Worm (Caenorhabditis elegans): ENCODE measurements around the gene srd-48.
A peak's percentile ranks its signal among the peaks of the same experiment; 100 is the strongest.

srd-48 gene

ce11 chrX:12350207-12350606 lies 14.3 kb downstream of the srd-48 start, which contains the start of gene F42F12.3:
TSS of gene F42F12.3 (plus strand) at chrX:12350578.
- TF ChIP-seq unc-42 (tag; optimal IDR thresholded peaks at IDR 0.05) (no peak), unc-55 (GFP tag; optimal IDR thresholded peaks at IDR 0.05) (no peak), C08G9.2 (tag; optimal IDR thresholded peaks at IDR 0.05) (no peak), che-1 (tag; optimal IDR thresholded peaks at IDR 0.05) (no peak), eyg-1 (tag; optimal IDR thresholded peaks at IDR 0.05) (no peak)

ce11 chrX:12352872-12353271 lies 17.0 kb downstream of the srd-48 start, which contains the start of gene F42F12.4:
TSS of gene F42F12.4 (minus strand) at chrX:12352947.
- TF ChIP-seq madf-2 (tag; optimal IDR thresholded peaks at IDR 0.05), result no peak
- no peak for TF ChIP-seq syd-9 (tag; optimal IDR thresholded peaks at IDR 0.05)
- no peak for TF ChIP-seq unc-55 (GFP tag; optimal IDR thresholded peaks at IDR 0.05)
- TF ChIP-seq pqm-1 (tag; optimal IDR thresholded peaks at IDR 0.05), result no peak

- no peak for TF ChIP-seq unc-42 (tag; optimal IDR thresholded peaks at IDR 0.05)
- no peak for TF ChIP-seq elt-2 (tag; optimal IDR thresholded peaks at IDR 0.05)
- TF ChIP-seq tbx-2 (tag; optimal IDR thresholded peaks at IDR 0.05), result no peak
- no peak for TF ChIP-seq pat-9 (tag; optimal IDR thresholded peaks at IDR 0.05)
- TF ChIP-seq C38D4.7 (GFP tag; optimal IDR thresholded peaks at IDR 0.05), result no peak
- TF ChIP-seq hlh-30 (tag; optimal IDR thresholded peaks at IDR 0.05; ENCODE audit: insufficient read depth), result no peak
- no peak for TF ChIP-seq ceh-6 (GFP tag; optimal IDR thresholded peaks at IDR 0.05)
- TF ChIP-seq lin-11 (tag; optimal IDR thresholded peaks at IDR 0.05), result no peak
- no peak for TF ChIP-seq ceh-34 (tag; optimal IDR thresholded peaks at IDR 0.05)
- no peak for TF ChIP-seq elt-4 (tag; optimal IDR thresholded peaks at IDR 0.05)
Measured at ce11 chrX:12356581-12356980, 20.7 kb downstream of the srd-48 start, which contains the start of gene nspc-12. TSS of gene nspc-12 (minus strand) at chrX:12356681.

ce11 chrX:12357127-12357526 lies 21.2 kb downstream of the srd-48 start, which contains the start of gene nspc-13:
TSS of gene nspc-13 (plus strand) at chrX:12357427.
- TF ChIP-seq syd-9 (tag; optimal IDR thresholded peaks at IDR 0.05) (no peak), pqm-1 (tag; optimal IDR thresholded peaks at IDR 0.05) (no peak), C08G9.2 (tag; optimal IDR thresholded peaks at IDR 0.05) (no peak), fax-1 (tag; optimal IDR thresholded peaks at IDR 0.05) (no peak), pha-2 (tag; optimal IDR thresholded peaks at IDR 0.05) (no peak), hlh-8 (tag; optimal IDR thresholded peaks at IDR 0.05) (no peak)

ce11 chrX:12358957-12359356 lies 23.0 kb downstream of the srd-48 start, which contains the start of gene nspc-14:
TSS of gene nspc-14 (minus strand) at chrX:12359057.
- TF ChIP-seq tbx-7 (tag; optimal IDR thresholded peaks at IDR 0.05) (no peak), elt-4 (tag; optimal IDR thresholded peaks at IDR 0.05) (no peak), pat-9 (tag; optimal IDR thresholded peaks at IDR 0.05) (no peak), unc-42 (tag; optimal IDR thresholded peaks at IDR 0.05) (no peak)

ce11 chrX:12360444-12360843 lies 24.5 kb downstream of the srd-48 start, which contains the start of the genes nspc-15 and F19H6.6:
TSS of gene nspc-15 (plus strand) at chrX:12360744.
TSS of gene F19H6.6 (plus strand) at chrX:12360827.
- TF ChIP-seq pax-1 (tag; optimal IDR thresholded peaks at IDR 0.05), result no peak

ce11 chrX:12362951-12363486 lies 27.1 kb downstream of the srd-48 start:
- TF ChIP-seq pax-1 (tag; optimal IDR thresholded peaks at IDR 0.05) (peak; percentile 20), ceh-22 (tag; optimal IDR thresholded peaks at IDR 0.05) (no peak), unc-3 (GFP tag; conservative IDR thresholded peaks at IDR 0.05) (peak; percentile 9; the same call in 1 of the 2 replicates), unc-3 (tag; optimal IDR thresholded peaks at IDR 0.05) (peak; percentile 55), ref-2 (tag; optimal IDR thresholded peaks at IDR 0.05) (no peak), unc-55 (GFP tag; optimal IDR thresholded peaks at IDR 0.05) (no peak), tbx-2 (tag; optimal IDR thresholded peaks at IDR 0.05) (peak; percentile 71), pat-9 (tag; optimal IDR thresholded peaks at IDR 0.05) (no peak), gmeb-2 (tag; optimal IDR thresholded peaks at IDR 0.05) (no peak), elt-2 (tag; optimal IDR thresholded peaks at IDR 0.05) (peak; percentile 64), ceh-48 (tag; optimal IDR thresholded peaks at IDR 0.05) (peak; percentile 38), syd-9 (tag; optimal IDR thresholded peaks at IDR 0.05) (peak; percentile 51), pqm-1 (tag; optimal IDR thresholded peaks at IDR 0.05) (peak; percentile 33), ets-4 (tag; optimal IDR thresholded peaks at IDR 0.05) (peak; percentile 53), K09A11.1 (tag; optimal IDR thresholded peaks at IDR 0.05; ENCODE audit: insufficient read depth) (peak; percentile 78), nhr-11 (tag; optimal IDR thresholded peaks at IDR 0.05) (peak; percentile 73), nfya-1 (tag; optimal IDR thresholded peaks at IDR 0.05) (peak; percentile 87), ceh-30 (tag; optimal IDR thresholded peaks at IDR 0.05) (peak; percentile 1), unc-42 (tag; optimal IDR thresholded peaks at IDR 0.05) (peak; percentile 65), ceh-14 (tag; optimal IDR thresholded peaks at IDR 0.05) (peak; percentile 42), mec-3 (tag; optimal IDR thresholded peaks at IDR 0.05; ENCODE audit: borderline replicate concordance) (no peak), sdc-2 (tag; optimal IDR thresholded peaks at IDR 0.05) (peak; percentile 99), rnt-1 (tag; optimal IDR thresholded peaks at IDR 0.05) (peak; percentile 85), ceh-18 (tag; optimal IDR thresholded peaks at IDR 0.05) (peak; percentile 94)

Measured in whole organism, late embryonic.